Worm (Caenorhabditis elegans) whole organism, L1 larva: ENCODE measurements around the gene glb-4.

Experiments used
- C04F5.9 ChIP-seq: sonication (generic microtip); optimal IDR thresholded peaks from 2 replicates; lab custom pipeline; 2016; ENCODE audit warnings: missing genetic modification characterization, missing compliant biosample characterization
- C34B4.2 ChIP-seq: sonication (generic microtip); optimal IDR thresholded peaks from 2 replicates; lab custom pipeline; 2017; ENCODE audit warnings: mild to moderate bottlenecking, missing genetic modification characterization, missing compliant biosample characterization
- F16B12.6 ChIP-seq: fragments of 150-350 bp; optimal IDR thresholded peaks from 2 replicates; lab custom pipeline; 2014; ENCODE audit warnings: missing biosample characterization, missing genetic modification characterization
- Y116A8C.19 ChIP-seq: sonication (generic microtip); optimal IDR thresholded peaks from 2 replicates; lab custom pipeline; 2016; ENCODE audit warnings: missing compliant biosample characterization, missing genetic modification characterization, borderline replicate concordance
- aha-1 ChIP-seq: fragments of 150-350 bp; optimal IDR thresholded peaks from 2 replicates; lab custom pipeline; 2014; ENCODE audit warnings: missing biosample characterization, missing genetic modification characterization
- alr-1 ChIP-seq: fragments of 200-800 bp; sonication (Bioruptor generic); optimal IDR thresholded peaks from 2 replicates; lab custom pipeline; 2018; ENCODE audit warnings: borderline replicate concordance, mild to moderate bottlenecking, missing genetic modification characterization, missing compliant biosample characterization
- ama-1 ChIP-seq: fragments of 150-350 bp; optimal IDR thresholded peaks from 2 replicates; lab custom pipeline; 2014
- ceh-63 ChIP-seq: fragments of 200-800 bp; sonication (Bioruptor generic); optimal IDR thresholded peaks from 2 replicates; lab custom pipeline; 2018; ENCODE audit warnings: mild to moderate bottlenecking, missing genetic modification characterization, missing compliant biosample characterization
- ceh-8 ChIP-seq: fragments of 200-800 bp; sonication (Bioruptor generic); optimal IDR thresholded peaks from 2 replicates; lab custom pipeline; 2018; ENCODE audit warnings: mild to moderate bottlenecking, missing genetic modification characterization, moderate library complexity, missing compliant biosample characterization
- ceh-88 ChIP-seq: fragments of 200-800 bp; sonication (Bioruptor generic); IDR thresholded peaks from 2 replicates; pipeline ENCODE4 v1.3.6; 2022; ENCODE audit warnings: missing genetic modification characterization, missing compliant biosample characterization
- ces-1 ChIP-seq: fragments of 150-350 bp; optimal IDR thresholded peaks from 2 replicates; lab custom pipeline; 2014; ENCODE audit warnings: missing biosample characterization, missing genetic modification reagents, missing genetic modification characterization
- dpl-1 ChIP-seq, 3 experiments: fragments of 150-350 bp in 2 of 3; sonication (generic microtip) in 1 of 3; optimal IDR thresholded peaks; 2 replicates each; lab custom pipeline; 2014 to 2017; ENCODE audit warnings: missing biosample characterization in 3 of 3, missing genetic modification characterization in 3 of 3, missing genetic modification reagents in 3 of 3
- dsc-1 ChIP-seq: sonication (generic microtip); optimal IDR thresholded peaks from 2 replicates; lab custom pipeline; 2016; ENCODE audit warnings: mild to moderate bottlenecking, missing genetic modification characterization, missing compliant biosample characterization
- efl-3 ChIP-seq: fragments of 200-800 bp; sonication (Bioruptor generic); optimal IDR thresholded peaks from 2 replicates; lab custom pipeline; 2018; ENCODE audit warnings: mild to moderate bottlenecking, missing genetic modification characterization, missing compliant biosample characterization
- egl-27 ChIP-seq, 2 experiments: fragments of 150-350 bp in 1 of 2; sonication (generic microtip); optimal IDR thresholded peaks; 3 replicates each; lab custom pipeline; 2017 to 2018; ENCODE audit warnings: missing biosample characterization in 2 of 2, missing genetic modification characterization in 2 of 2, missing genetic modification reagents in 2 of 2
- elt-2 ChIP-seq: sonication (generic microtip); optimal IDR thresholded peaks from 2 replicates; lab custom pipeline; 2016; ENCODE audit warnings: missing genetic modification characterization, mild to moderate bottlenecking, inconsistent platforms, missing compliant biosample characterization, missing genetic modification reagents
- elt-3 ChIP-seq, 6 experiments: fragments of 150-350 bp in 1 of 6; sonication (generic microtip); optimal IDR thresholded peaks; 2 replicates each; lab custom pipeline; 2017 to 2018; ENCODE audit warnings: missing biosample characterization in 6 of 6, missing genetic modification characterization in 6 of 6, inconsistent platforms in 1 of 6
- ets-5 ChIP-seq: fragments of 200-800 bp; sonication (Bioruptor generic); IDR thresholded peaks from 2 replicates; pipeline ENCODE4 v1.3.6; 2022; ENCODE audit warnings: missing genetic modification characterization, missing compliant biosample characterization
- fkh-4 ChIP-seq: sonication (generic microtip); optimal IDR thresholded peaks from 2 replicates; lab custom pipeline; 2016; ENCODE audit warnings: missing compliant biosample characterization, missing genetic modification characterization, borderline replicate concordance
- fkh-8 ChIP-seq: sonication (generic microtip); optimal IDR thresholded peaks from 2 replicates; lab custom pipeline; 2016; ENCODE audit warnings: mild to moderate bottlenecking, missing genetic modification characterization, missing compliant biosample characterization
- fos-1 ChIP-seq: fragments of 150-350 bp; optimal IDR thresholded peaks from 2 replicates; lab custom pipeline; 2014; ENCODE audit warnings: missing biosample characterization, missing genetic modification characterization
- irx-1 ChIP-seq: sonication (generic microtip); optimal IDR thresholded peaks from 2 replicates; lab custom pipeline; 2016; ENCODE audit warnings: missing genetic modification characterization, missing compliant biosample characterization
- isw-1 ChIP-seq: fragments of 200-800 bp; sonication (Bioruptor generic); IDR thresholded peaks from 2 replicates; pipeline ENCODE4 v1.3.6; 2022; ENCODE audit warnings: missing genetic modification characterization, missing compliant biosample characterization
- lin-35 ChIP-seq, 2 experiments: fragments of 150-350 bp; optimal IDR thresholded peaks; 2 replicates each; lab custom pipeline; 2014; ENCODE audit warnings: missing biosample characterization in 2 of 2, missing genetic modification characterization in 2 of 2, missing genetic modification reagents in 2 of 2
- lir-3 ChIP-seq: sonication (generic microtip); optimal IDR thresholded peaks from 2 replicates; lab custom pipeline; 2016; ENCODE audit warnings: mild to moderate bottlenecking, missing genetic modification characterization, moderate library complexity, missing compliant biosample characterization; ENCODE audit not compliant: poor library complexity
- lsy-2 ChIP-seq, 2 experiments: fragments of 150-350 bp; optimal IDR thresholded peaks; 2 replicates each; lab custom pipeline; 2014; ENCODE audit warnings: missing biosample characterization in 2 of 2, missing genetic modification characterization in 2 of 2
- mab-9 ChIP-seq: fragments of 200-800 bp; sonication (Bioruptor generic); IDR thresholded peaks from 2 replicates; pipeline ENCODE4 v1.3.6; 2022; ENCODE audit warnings: missing genetic modification reagents, missing genetic modification characterization, missing compliant biosample characterization
- mdl-1 ChIP-seq, 2 experiments: fragments of 150-350 bp; optimal IDR thresholded peaks; 2 replicates each; lab custom pipeline; 2014 to 2017; ENCODE audit warnings: missing biosample characterization in 2 of 2, missing genetic modification characterization in 2 of 2, inconsistent platforms in 1 of 2
- nhr-11 ChIP-seq: fragments of 150-350 bp; optimal IDR thresholded peaks from 2 replicates; lab custom pipeline; 2014; ENCODE audit warnings: missing biosample characterization, missing genetic modification characterization
- nhr-20 ChIP-seq: sonication (generic microtip); optimal IDR thresholded peaks from 2 replicates; lab custom pipeline; 2016; ENCODE audit warnings: mild to moderate bottlenecking, missing genetic modification characterization, missing compliant biosample characterization
- nhr-237 ChIP-seq: fragments of 150-350 bp; optimal IDR thresholded peaks from 2 replicates; lab custom pipeline; 2014; ENCODE audit warnings: missing biosample characterization, missing genetic modification characterization
- nhr-28 ChIP-seq: fragments of 150-350 bp; optimal IDR thresholded peaks from 2 replicates; lab custom pipeline; 2014; ENCODE audit warnings: missing biosample characterization, missing genetic modification characterization
- nhr-71 ChIP-seq: sonication (generic microtip); optimal IDR thresholded peaks from 2 replicates; lab custom pipeline; 2016; ENCODE audit warnings: mild to moderate bottlenecking, missing genetic modification characterization, moderate library complexity, missing compliant biosample characterization
- nhr-76 ChIP-seq: sonication (generic microtip); optimal IDR thresholded peaks from 2 replicates; lab custom pipeline; 2017; ENCODE audit warnings: missing biosample characterization, missing genetic modification characterization
- nhr-77 ChIP-seq: fragments of 150-350 bp; optimal IDR thresholded peaks from 2 replicates; lab custom pipeline; 2014; ENCODE audit warnings: missing biosample characterization, missing genetic modification characterization
- nhr-84 ChIP-seq: sonication (generic microtip); optimal IDR thresholded peaks from 2 replicates; lab custom pipeline; 2017; ENCODE audit warnings: missing biosample characterization, missing genetic modification characterization
- pag-3 ChIP-seq: sonication (generic microtip); optimal IDR thresholded peaks from 2 replicates; lab custom pipeline; 2017; ENCODE audit warnings: missing genetic modification characterization, mild to moderate bottlenecking, missing compliant biosample characterization, antibody characterized with exemption, borderline replicate concordance; ENCODE audit not compliant: insufficient read depth
- pax-3 ChIP-seq: fragments of 200-800 bp; sonication (Bioruptor generic); optimal IDR thresholded peaks from 2 replicates; lab custom pipeline; 2018; ENCODE audit warnings: mild to moderate bottlenecking, missing genetic modification characterization, moderate library complexity, missing compliant biosample characterization
- pqm-1 ChIP-seq: sonication (generic microtip); optimal IDR thresholded peaks from 3 replicates; lab custom pipeline; 2017; ENCODE audit warnings: missing biosample characterization, missing genetic modification characterization
- rnt-1 ChIP-seq: sonication (generic microtip); optimal IDR thresholded peaks from 2 replicates; lab custom pipeline; 2016; ENCODE audit warnings: mild to moderate bottlenecking, missing genetic modification characterization, moderate library complexity, missing compliant biosample characterization
- snu-23 ChIP-seq: sonication (generic microtip); optimal IDR thresholded peaks from 2 replicates; lab custom pipeline; 2016; ENCODE audit warnings: missing genetic modification characterization, missing compliant biosample characterization
- sox-4 ChIP-seq: sonication (generic microtip); optimal IDR thresholded peaks from 2 replicates; lab custom pipeline; 2016; ENCODE audit warnings: missing genetic modification characterization, missing compliant biosample characterization
- tlp-1 ChIP-seq: fragments of 150-350 bp; optimal IDR thresholded peaks from 2 replicates; lab custom pipeline; 2014; ENCODE audit warnings: missing biosample characterization, missing genetic modification characterization
- unc-130 ChIP-seq: fragments of 150-350 bp; optimal IDR thresholded peaks from 2 replicates; lab custom pipeline; 2017; ENCODE audit warnings: missing biosample characterization, missing genetic modification characterization, inconsistent platforms
- unc-30 ChIP-seq: sonication (generic microtip); optimal IDR thresholded peaks from 2 replicates; lab custom pipeline; 2017; ENCODE audit warnings: missing biosample characterization, missing genetic modification characterization
- unc-86 ChIP-seq: sonication (generic microtip); optimal IDR thresholded peaks from 2 replicates; lab custom pipeline; 2016; ENCODE audit warnings: missing genetic modification characterization, missing compliant biosample characterization
- xbp-1 ChIP-seq: sonication (generic microtip); optimal IDR thresholded peaks from 2 replicates; lab custom pipeline; 2016; ENCODE audit warnings: missing genetic modification characterization, missing compliant biosample characterization

glb-4 gene

DNA sequence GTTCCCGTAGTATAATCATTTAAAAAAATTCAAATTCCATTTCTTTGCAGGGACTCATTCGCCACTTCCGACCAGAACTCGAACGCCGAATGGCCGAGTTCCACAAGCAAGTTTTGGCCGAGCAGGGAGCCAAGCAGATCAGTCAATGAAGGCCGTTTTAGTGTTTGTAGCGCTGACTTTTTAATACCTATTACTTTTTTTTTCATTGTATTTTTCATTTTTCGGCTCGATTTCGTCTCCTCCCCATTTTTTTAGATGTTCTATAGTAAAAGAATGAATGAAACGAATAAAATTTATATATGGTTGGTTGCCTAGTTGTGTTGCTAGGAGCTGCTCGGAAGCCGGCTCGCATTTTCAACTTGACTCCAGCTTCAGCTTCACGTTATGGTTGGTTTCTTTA lies 11.2 kb downstream of the glb-4 start, which contains the start of gene C09H10.4:
Gene C09H10.4, plus strand, starts transcription at position 301 of the 400 bp plus-strand sequence.
- TF ChIP-seq nhr-28 (tag; lab: Kevin White, UChicago) (no peak), ceh-8 (no peak), lir-3 (tag; lab: Kevin White, UChicago) (no peak), alr-1 (tag; lab: Kevin White, UChicago) (no peak), isw-1 (no peak), ets-5 (GFP tag; lab: Robert Waterston, UW) (no peak), rnt-1 (tag; lab: Kevin White, UChicago) (no peak), egl-27 (tag; optimal IDR thresholded peaks at IDR 0.05; lab: Kevin White, UChicago) (no peak), pax-3 (tag; lab: Kevin White, UChicago) (no peak), ces-1 (GFP tag; lab: Kevin White, UChicago) (no peak), efl-3 (GFP tag; lab: Kevin White, UChicago) (no peak)

DNA sequence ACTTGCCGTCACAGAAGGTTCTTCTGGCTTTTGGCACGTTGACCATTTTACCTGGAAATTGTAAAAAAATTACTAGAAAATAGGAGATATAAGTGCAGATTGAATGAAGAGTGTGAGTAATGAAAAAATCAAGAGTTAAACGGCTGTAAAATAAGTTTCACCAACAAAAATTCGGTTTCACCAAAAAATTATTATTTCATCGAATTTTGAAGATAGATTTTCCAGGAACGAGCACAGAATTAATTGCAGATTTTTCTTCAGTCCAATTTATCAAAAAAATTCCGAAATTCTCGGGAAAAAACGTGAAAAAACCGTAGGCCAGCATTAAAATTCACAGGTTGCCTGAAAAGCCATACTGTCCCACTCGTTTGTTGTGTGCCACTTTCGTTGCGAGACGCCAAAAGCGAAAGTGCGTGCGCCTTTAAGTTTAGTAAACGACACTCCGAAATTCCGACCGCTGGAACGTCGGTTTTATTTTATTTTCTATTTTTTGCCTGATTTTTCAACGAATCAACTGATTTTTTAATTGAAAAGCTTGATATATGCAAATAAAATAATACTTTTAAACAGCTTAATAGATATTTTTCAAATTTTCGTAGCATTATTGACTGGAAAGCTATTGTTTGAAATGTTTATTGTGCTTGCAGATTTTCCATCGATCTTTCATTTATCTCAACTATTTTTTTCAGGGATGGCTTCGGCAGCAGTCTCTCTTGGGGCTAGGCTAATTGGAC lies 13.7 kb downstream of the glb-4 start, which contains the start of the genes rpl-36.A and nuo-1:
Gene rpl-36.A, minus strand, starts transcription at position 51 of the 734 bp plus-strand sequence.
Gene nuo-1, plus strand, starts transcription at position 684 of the 734 bp plus-strand sequence.
- peak; percentile 69 for TF ChIP-seq unc-86 (tag; lab: Kevin White, UChicago)
- TF ChIP-seq elt-3 (tag; optimal IDR thresholded peaks at IDR 0.05; lab: Kevin White, UChicago), result peak in 3 of 6 experiments; percentile 3 to 83 (median 41)
- peak; percentile 38 for TF ChIP-seq C04F5.9 (tag; lab: Kevin White, UChicago)
- peak; percentile 73 for TF ChIP-seq fos-1
- peak; percentile 51 for TF ChIP-seq irx-1 (tag; lab: Kevin White, UChicago)
- peak in 1 of 2 experiments; percentile 79 for TF ChIP-seq mdl-1 (tag; optimal IDR thresholded peaks at IDR 0.05; lab: Kevin White, UChicago)
- no peak for TF ChIP-seq ceh-88 (GFP tag; lab: Robert Waterston, UW)
- TF ChIP-seq lsy-2 (tag; optimal IDR thresholded peaks at IDR 0.05; lab: Kevin White, UChicago), result peak; percentile 98 to 99
- peak; percentile 85 for TF ChIP-seq isw-1
- TF ChIP-seq unc-30 (tag; lab: Kevin White, UChicago), result no peak
- no peak for TF ChIP-seq nhr-84 (tag; lab: Kevin White, UChicago)
- TF ChIP-seq aha-1, result no peak
- no peak for TF ChIP-seq efl-3 (GFP tag; lab: Kevin White, UChicago)
- TF ChIP-seq elt-2 (tag; lab: Kevin White, UChicago), result no peak
- TF ChIP-seq nhr-77 (tag; lab: Kevin White, UChicago), result peak; percentile 76
- peak; percentile 62 for TF ChIP-seq F16B12.6
- TF ChIP-seq nhr-71 (tag; lab: Kevin White, UChicago), result peak; percentile 88
- TF ChIP-seq lir-3 (tag; lab: Kevin White, UChicago), result peak; percentile 51
- TF ChIP-seq snu-23 (GFP tag; lab: Kevin White, UChicago), result peak; percentile 91
- TF ChIP-seq pag-3, result no peak
- no peak for TF ChIP-seq Y116A8C.19
- TF ChIP-seq C34B4.2, result no peak
- TF ChIP-seq pax-3 (tag; lab: Kevin White, UChicago), result no peak
- TF ChIP-seq sox-4 (tag; lab: Kevin White, UChicago), result no peak
- TF ChIP-seq nhr-11, result peak; percentile 4
- no peak for TF ChIP-seq pqm-1 (tag; lab: Kevin White, UChicago)
- TF ChIP-seq ceh-63 (GFP tag; lab: Kevin White, UChicago), result no peak
- TF ChIP-seq nhr-76 (tag; lab: Kevin White, UChicago), result no peak
- TF ChIP-seq lin-35 (GFP tag; optimal IDR thresholded peaks at IDR 0.05; lab: Kevin White, UChicago), result peak; percentile 88 to 93
- no peak for TF ChIP-seq fkh-4
- peak; percentile 77 for TF ChIP-seq fkh-8 (tag; lab: Kevin White, UChicago)
- peak; percentile 80 to 86 (median 84) for TF ChIP-seq dpl-1 (GFP tag; optimal IDR thresholded peaks at IDR 0.05; lab: Kevin White, UChicago)
- peak; percentile 85 for TF ChIP-seq nhr-20
- no peak for TF ChIP-seq mab-9 (GFP tag; lab: Robert Waterston, UW)
- TF ChIP-seq xbp-1 (tag; lab: Kevin White, UChicago), result peak; percentile 79
- TF ChIP-seq ama-1, result no peak
- no peak for TF ChIP-seq tlp-1 (tag; lab: Kevin White, UChicago)
- TF ChIP-seq ets-5 (GFP tag; lab: Robert Waterston, UW), result no peak
- peak; percentile 56 for TF ChIP-seq nhr-237
- TF ChIP-seq egl-27 (tag; optimal IDR thresholded peaks at IDR 0.05; lab: Kevin White, UChicago), result no peak
- peak; percentile 94 for TF ChIP-seq unc-130 (tag; lab: Kevin White, UChicago)
- no peak for TF ChIP-seq ceh-8
- TF ChIP-seq dsc-1 (tag; lab: Kevin White, UChicago), result peak; percentile 55
- TF ChIP-seq nhr-28 (tag; lab: Kevin White, UChicago), result no peak
